Worm (Caenorhabditis elegans) whole organism, early embryonic: ENCODE data around the gene C07E3.9.

ENCODE experiments used
- F13C5.2 ChIP-seq: sonication (generic microtip); optimal IDR thresholded peaks from 2 replicates; lab custom pipeline; 2017; ENCODE audit warnings: mild to moderate bottlenecking, missing genetic modification characterization, inconsistent platforms, missing compliant biosample characterization
- ama-1 ChIP-seq: fragments of 150-350 bp; optimal IDR thresholded peaks from 2 replicates; lab custom pipeline; 2014
- flt-1 ChIP-seq: fragments of 200-800 bp; sonication (Bioruptor generic); IDR thresholded peaks from 2 replicates; pipeline ENCODE4 v1.3.6; 2022; ENCODE audit warnings: missing genetic modification characterization, missing compliant biosample characterization
- hmbx-1 ChIP-seq: sonication (generic microtip); optimal IDR thresholded peaks from 2 replicates; lab custom pipeline; 2016; ENCODE audit warnings: mild to moderate bottlenecking, missing genetic modification characterization, missing compliant biosample characterization
- hmg-4 ChIP-seq: fragments of 200-800 bp; sonication (Bioruptor generic); optimal IDR thresholded peaks from 2 replicates; lab custom pipeline; 2018; ENCODE audit warnings: mild to moderate bottlenecking, missing genetic modification characterization, missing compliant biosample characterization
- scrt-1 ChIP-seq: fragments of 200-800 bp; sonication (Bioruptor generic); IDR thresholded peaks from 2 replicates; pipeline ENCODE4 v1.3.6; 2022; ENCODE audit warnings: missing genetic modification characterization, missing compliant biosample characterization
- sea-1 ChIP-seq: fragments of 200-800 bp; sonication (Bioruptor generic); conservative IDR thresholded peaks from 2 replicates; pipeline ENCODE4 v1.3.6; 2022; ENCODE audit warnings: missing genetic modification characterization, missing compliant biosample characterization
- tbx-37 ChIP-seq: fragments of 200-800 bp; sonication (Bioruptor generic); conservative IDR thresholded peaks from 2 replicates; pipeline ENCODE4 v1.3.6; 2022; ENCODE audit warnings: missing genetic modification reagents, missing genetic modification characterization, missing compliant biosample characterization

DNA sequence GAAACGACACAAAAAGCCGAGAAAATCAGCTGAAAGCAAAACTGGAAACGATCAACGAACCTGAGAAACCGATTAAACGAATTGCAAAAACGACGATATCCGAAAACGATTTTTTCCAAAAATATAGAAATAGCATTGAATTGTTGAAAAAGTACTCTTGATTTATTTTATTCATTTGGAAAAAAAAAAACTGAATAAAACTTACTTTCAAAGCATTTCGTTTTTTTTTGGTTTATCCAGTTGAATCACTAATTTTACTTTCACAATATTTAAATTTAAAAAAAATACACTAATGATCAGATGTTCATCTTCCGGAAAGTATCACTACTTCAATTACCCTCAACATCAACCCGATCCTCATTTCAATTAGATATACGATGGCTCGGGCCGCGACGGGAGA, 46.0 kb downstream of the C07E3.9 start, which contains the start of gene T09F3.5:
- no peak for TF ChIP-seq ama-1 (lab: Kevin White, UChicago)
- no peak for TF ChIP-seq tbx-37 (GFP tag; lab: Robert Waterston, UW)
- no peak for TF ChIP-seq flt-1 (GFP tag; lab: Robert Waterston, UW)
- no peak for TF ChIP-seq sea-1 (GFP tag; lab: Robert Waterston, UW)
- no peak for TF ChIP-seq scrt-1 (GFP tag; lab: Robert Waterston, UW)
- TF ChIP-seq hmg-4 (GFP tag; lab: Kevin White, UChicago): no peak
- TF ChIP-seq F13C5.2: no peak
- no peak for TF ChIP-seq hmbx-1 (tag; lab: Kevin White, UChicago)
